Fruit fly (Drosophila melanogaster) whole organism, embryonic: Measurements from ENCODE around the gene CG43814.
A peak's percentile ranks its signal among the peaks of the same experiment; 100 is the strongest.

ENCODE experiments used
- Antp ChIP-seq: fragments of 200-800 bp; sonication (Bioruptor generic); optimal IDR thresholded peaks from 3 replicates; lab custom pipeline; 2016; ENCODE audit warnings: missing biosample characterization, missing genetic modification characterization
- Asciz ChIP-seq: fragments of 200-800 bp; sonication (Bioruptor generic); optimal IDR thresholded peaks from 2 replicates; lab custom pipeline; 2017; ENCODE audit warnings: missing biosample characterization, mild to moderate bottlenecking, missing genetic modification characterization, missing genetic modification reagents
- Blimp-1 ChIP-seq: fragments of 200-800 bp; sonication (Bioruptor generic); optimal IDR thresholded peaks from 3 replicates; lab custom pipeline; 2018; ENCODE audit warnings: missing biosample characterization, missing genetic modification characterization, mild to moderate bottlenecking, moderate library complexity, missing genetic modification reagents
- CG10565 ChIP-seq: fragments of 200-800 bp; sonication (Bioruptor generic); optimal IDR thresholded peaks from 3 replicates; lab custom pipeline; 2016; ENCODE audit warnings: missing biosample characterization, mild to moderate bottlenecking, missing genetic modification characterization
- CG12769 ChIP-seq: fragments of 200-800 bp; sonication (Bioruptor generic); optimal IDR thresholded peaks from 2 replicates; lab custom pipeline; 2019; ENCODE audit warnings: missing biosample characterization, mild to moderate bottlenecking, missing genetic modification characterization, moderate library complexity
- CG13894 ChIP-seq: fragments of 200-800 bp; sonication (Bioruptor generic); optimal IDR thresholded peaks from 3 replicates; lab custom pipeline; 2018; ENCODE audit warnings: missing biosample characterization, mild to moderate bottlenecking, missing genetic modification characterization, moderate library complexity
- CG1603 ChIP-seq: fragments of 200-800 bp; sonication (Bioruptor generic); optimal IDR thresholded peaks from 2 replicates; lab custom pipeline; 2019; ENCODE audit warnings: missing biosample characterization, mild to moderate bottlenecking, missing genetic modification characterization, moderate library complexity
- CG16779 ChIP-seq: fragments of 200-800 bp; sonication (Bioruptor generic); IDR thresholded peaks from 2 replicates; pipeline ENCODE4 v1.3.6; 2022; ENCODE audit warnings: missing biosample characterization, missing genetic modification characterization
- CG16813 ChIP-seq: fragments of 200-800 bp; sonication (Bioruptor generic); IDR thresholded peaks from 3 replicates; pipeline ENCODE4 v1.3.6; 2022; ENCODE audit warnings: missing biosample characterization, missing genetic modification characterization; ENCODE audit not compliant: partially characterized antibody
- CG16815 ChIP-seq: fragments of 200-800 bp; sonication (Bioruptor generic); optimal IDR thresholded peaks from 3 replicates; lab custom pipeline; 2017; ENCODE audit warnings: missing biosample characterization, mild to moderate bottlenecking, missing genetic modification characterization
- CG18476 ChIP-seq: fragments of 200-800 bp; sonication (Bioruptor generic); optimal IDR thresholded peaks from 2 replicates; lab custom pipeline; 2016; ENCODE audit warnings: missing biosample characterization, mild to moderate bottlenecking, missing genetic modification characterization
- CG2120 ChIP-seq: fragments of 200-800 bp; sonication (Bioruptor generic); optimal IDR thresholded peaks from 3 replicates; lab custom pipeline; 2016; ENCODE audit warnings: missing biosample characterization, missing genetic modification characterization
- CG2678 ChIP-seq: fragments of 200-800 bp; sonication (Bioruptor generic); optimal IDR thresholded peaks from 3 replicates; lab custom pipeline; 2019; ENCODE audit warnings: missing biosample characterization, mild to moderate bottlenecking, missing genetic modification characterization, moderate library complexity
- CG32532 ChIP-seq: fragments of 200-800 bp; sonication (Bioruptor generic); IDR thresholded peaks from 2 replicates; pipeline ENCODE4 v1.3.6; 2022; ENCODE audit warnings: missing biosample characterization, missing genetic modification characterization
- CG4360 ChIP-seq: fragments of 200-800 bp; sonication (Bioruptor generic); IDR thresholded peaks from 2 replicates; pipeline ENCODE4 v1.3.6; 2022; ENCODE audit warnings: missing biosample characterization, missing genetic modification characterization
- CG43689 ChIP-seq: fragments of 200-800 bp; sonication (Bioruptor generic); IDR thresholded peaks from 2 replicates; pipeline ENCODE4 v1.3.6; 2022; ENCODE audit warnings: missing biosample characterization, missing genetic modification characterization
- CG4404 ChIP-seq: fragments of 200-800 bp; sonication (Bioruptor generic); IDR thresholded peaks from 2 replicates; pipeline ENCODE4 v1.3.6; 2022; ENCODE audit warnings: missing biosample characterization, missing genetic modification characterization
- CG6254 ChIP-seq: fragments of 200-800 bp; sonication (Bioruptor generic); optimal IDR thresholded peaks from 3 replicates; lab custom pipeline; 2017; ENCODE audit warnings: mild to moderate bottlenecking, missing biosample characterization, missing genetic modification reagents, missing genetic modification characterization
- Chrac-16 ChIP-seq: fragments of 200-800 bp; sonication (Bioruptor generic); optimal IDR thresholded peaks from 3 replicates; lab custom pipeline; 2016; ENCODE audit warnings: missing biosample characterization, missing genetic modification characterization
- CkIIα-i1 ChIP-seq: fragments of 200-800 bp; sonication (Bioruptor generic); IDR thresholded peaks from 2 replicates; pipeline ENCODE4 v1.3.6; 2022; ENCODE audit warnings: missing biosample characterization, missing genetic modification characterization
- CrebB ChIP-seq: fragments of 200-800 bp; sonication (Bioruptor generic); optimal IDR thresholded peaks from 3 replicates; lab custom pipeline; 2018; ENCODE audit warnings: missing biosample characterization, mild to moderate bottlenecking, missing genetic modification characterization
- Eip74EF ChIP-seq, 2 experiments: fragments of 200-800 bp in 1 of 2; fragments of >200 bp in 1 of 2; sonication (Bioruptor generic) in 1 of 2; optimal IDR thresholded peaks; 2 replicates each; lab custom pipeline; 2017 to 2019; ENCODE audit warnings: missing biosample characterization in 2 of 2, missing genetic modification characterization in 2 of 2, mild to moderate bottlenecking in 1 of 2, moderate library complexity in 1 of 2
- Gug ChIP-seq: fragments of 200-800 bp; sonication (Bioruptor generic); IDR thresholded peaks from 4 replicates; pipeline ENCODE4 v1.3.6; 2022; ENCODE audit warnings: missing biosample characterization, missing genetic modification characterization
- Hr51 ChIP-seq, 2 experiments: fragments of 200-800 bp; sonication (Bioruptor generic); optimal IDR thresholded peaks; 2 replicates in 1 of 2; 3 replicates in 1 of 2; lab custom pipeline; 2016 to 2018; ENCODE audit warnings: missing biosample characterization in 2 of 2, missing genetic modification characterization in 2 of 2, mild to moderate bottlenecking in 1 of 2, moderate library complexity in 1 of 2
- MBD-R2 ChIP-seq: fragments of 200-800 bp; sonication (Bioruptor generic); IDR thresholded peaks from 2 replicates; pipeline ENCODE4 v1.3.6; 2022; ENCODE audit warnings: missing biosample characterization, missing genetic modification characterization
- MESR4 ChIP-seq: fragments of 200-800 bp; sonication (Bioruptor generic); optimal IDR thresholded peaks from 2 replicates; lab custom pipeline; 2018; ENCODE audit warnings: missing biosample characterization, mild to moderate bottlenecking, missing genetic modification characterization, moderate library complexity
- Mad ChIP-seq: fragments of 200-800 bp; sonication (Bioruptor generic); optimal IDR thresholded peaks from 2 replicates; lab custom pipeline; 2016; ENCODE audit warnings: missing biosample characterization, missing genetic modification characterization
- Max ChIP-seq: fragments of 200-800 bp; sonication (Bioruptor generic); optimal IDR thresholded peaks from 2 replicates; lab custom pipeline; 2016; ENCODE audit warnings: missing biosample characterization, mild to moderate bottlenecking, missing genetic modification characterization
- Mes4 ChIP-seq: fragments of 200-800 bp; sonication (Bioruptor generic); optimal IDR thresholded peaks from 2 replicates; lab custom pipeline; 2016; ENCODE audit warnings: missing biosample characterization, missing genetic modification characterization
- Rx ChIP-seq: fragments of 200-800 bp; sonication (Bioruptor generic); IDR thresholded peaks from 2 replicates; pipeline ENCODE4 v1.3.6; 2022; ENCODE audit warnings: missing biosample characterization, missing genetic modification characterization
- Stat92E ChIP-seq, 3 experiments: fragments of >200 bp in 2 of 3; fragments of 200-800 bp in 1 of 3; sonication (Bioruptor generic) in 1 of 3; optimal IDR thresholded peaks; 2 replicates each; lab custom pipeline; 2017 to 2019; ENCODE audit warnings: missing biosample characterization in 3 of 3, missing genetic modification characterization in 3 of 3, mild to moderate bottlenecking in 1 of 3, moderate library complexity in 1 of 3
- YL-1 ChIP-seq: fragments of 200-800 bp; sonication (Bioruptor generic); optimal IDR thresholded peaks from 3 replicates; lab custom pipeline; 2017; ENCODE audit warnings: missing biosample characterization, mild to moderate bottlenecking, missing genetic modification characterization
- bbx ChIP-seq: fragments of 200-800 bp; sonication (Bioruptor generic); IDR thresholded peaks from 2 replicates; pipeline ENCODE4 v1.3.6; 2022; ENCODE audit warnings: missing biosample characterization, missing genetic modification characterization; ENCODE audit not compliant: partially characterized antibody
- cad ChIP-seq: fragments of >200 bp; optimal IDR thresholded peaks from 2 replicates; lab custom pipeline; 2017; ENCODE audit warnings: missing biosample characterization, missing genetic modification characterization
- crp ChIP-seq, 2 experiments: fragments of 200-800 bp; sonication (Bioruptor generic); optimal IDR thresholded peaks; 2 replicates in 1 of 2; 3 replicates in 1 of 2; lab custom pipeline; 2017; ENCODE audit warnings: missing biosample characterization in 2 of 2, missing genetic modification characterization in 2 of 2, mild to moderate bottlenecking in 1 of 2, moderate library complexity in 1 of 2
- da ChIP-seq: fragments of 200-800 bp; sonication (Bioruptor generic); optimal IDR thresholded peaks from 2 replicates; lab custom pipeline; 2016; ENCODE audit warnings: missing biosample characterization, missing genetic modification characterization
- gsb-n ChIP-seq: fragments of 200-800 bp; sonication (Bioruptor generic); optimal IDR thresholded peaks from 3 replicates; lab custom pipeline; 2018; ENCODE audit warnings: missing biosample characterization, mild to moderate bottlenecking, missing genetic modification characterization
- hth ChIP-seq: fragments of >200 bp; optimal IDR thresholded peaks from 2 replicates; lab custom pipeline; 2017; ENCODE audit warnings: inconsistent platforms
- ind ChIP-seq: fragments of 200-800 bp; sonication (Bioruptor generic); optimal IDR thresholded peaks from 3 replicates; lab custom pipeline; 2016; ENCODE audit warnings: missing biosample characterization, missing genetic modification characterization
- jigr1 ChIP-seq: fragments of 200-800 bp; sonication (Bioruptor generic); IDR thresholded peaks from 3 replicates; pipeline ENCODE4 v1.3.6; 2022; ENCODE audit warnings: missing biosample characterization, missing genetic modification characterization
- lilli ChIP-seq: fragments of 200-800 bp; sonication (Bioruptor generic); optimal IDR thresholded peaks from 3 replicates; lab custom pipeline; 2016; ENCODE audit warnings: missing biosample characterization, missing genetic modification characterization
- otp ChIP-seq: fragments of 200-800 bp; sonication (Bioruptor generic); IDR thresholded peaks from 3 replicates; pipeline ENCODE4, ENCODE4 v1.3.6; 2022; ENCODE audit warnings: missing biosample characterization, missing genetic modification characterization
- sc ChIP-seq, 3 experiments: fragments of >200 bp in 2 of 3; fragments of 200-800 bp in 1 of 3; sonication (Bioruptor generic) in 1 of 3; optimal IDR thresholded peaks; 2 replicates in 2 of 3; 3 replicates in 1 of 3; lab custom pipeline; 2017; ENCODE audit warnings: mild to moderate bottlenecking in 1 of 3, missing biosample characterization in 1 of 3, missing genetic modification characterization in 1 of 3, missing genetic modification reagents in 1 of 3
- shn ChIP-seq: fragments of 200-800 bp; sonication (Bioruptor generic); optimal IDR thresholded peaks from 3 replicates; lab custom pipeline; 2016; ENCODE audit warnings: missing biosample characterization, missing genetic modification characterization
- sima ChIP-seq: fragments of 200-800 bp; sonication (Bioruptor generic); optimal IDR thresholded peaks from 2 replicates; lab custom pipeline; 2016; ENCODE audit warnings: missing biosample characterization, missing genetic modification characterization
- stc ChIP-seq: fragments of 200-800 bp; sonication (Bioruptor generic); IDR thresholded peaks from 2 replicates; pipeline ENCODE4 v1.3.6; 2022; ENCODE audit warnings: missing biosample characterization, missing genetic modification characterization
- tna ChIP-seq: fragments of 200-800 bp; sonication (Bioruptor generic); IDR thresholded peaks from 2 replicates; pipeline ENCODE4 v1.3.6; 2022; ENCODE audit warnings: missing biosample characterization, missing genetic modification characterization; ENCODE audit not compliant: partially characterized antibody
- tx ChIP-seq: fragments of 200-800 bp; sonication (Bioruptor generic); optimal IDR thresholded peaks from 2 replicates; lab custom pipeline; 2016; ENCODE audit warnings: missing biosample characterization, missing genetic modification characterization
- wor ChIP-seq: fragments of 200-800 bp; sonication (Bioruptor generic); IDR thresholded peaks from 2 replicates; pipeline ENCODE4 v1.3.6; 2022; ENCODE audit warnings: missing biosample characterization, missing genetic modification characterization
- yki ChIP-seq: fragments of >200 bp; optimal IDR thresholded peaks from 3 replicates; lab custom pipeline; 2018
- zf30C ChIP-seq: fragments of 200-800 bp; sonication (Bioruptor generic); optimal IDR thresholded peaks from 3 replicates; lab custom pipeline; 2018; ENCODE audit warnings: missing biosample characterization, mild to moderate bottlenecking, missing genetic modification characterization

CG43814 gene

DNA sequence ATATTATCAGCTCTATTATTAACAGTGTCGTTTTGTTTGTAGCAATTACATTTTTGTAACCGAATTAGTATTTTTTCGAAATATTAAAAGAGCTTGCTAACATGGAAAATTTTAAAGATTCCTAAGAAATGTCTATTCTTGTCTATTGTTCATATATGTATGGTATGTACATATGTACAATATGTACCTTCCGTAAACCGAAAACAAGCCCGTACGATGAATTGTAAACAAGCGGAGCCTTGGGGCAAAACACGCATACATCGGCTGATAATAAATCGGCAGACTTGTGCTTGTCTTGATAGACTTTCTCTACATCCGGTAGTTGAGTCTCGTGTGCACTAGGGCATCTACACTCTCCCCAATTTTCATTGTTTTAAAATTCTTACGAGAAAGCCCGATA lies 17.7 kb upstream of the CG43814 start:
- TF ChIP-seq CG4404: no peak
- TF ChIP-seq CrebB (tag; lab: Kevin White, UChicago): peak; percentile 57
- no peak for TF ChIP-seq MESR4 (GFP tag; lab: Kevin White, UChicago)
- TF ChIP-seq MBD-R2 (GFP tag; lab: Robert Waterston, UW): no peak; the same call in 1 of the 2 replicates
- TF ChIP-seq tna (GFP tag; lab: Robert Waterston, UW): no peak
- TF ChIP-seq CG16815 (GFP tag; lab: Kevin White, UChicago): no peak
- TF ChIP-seq CG32532 (GFP tag; lab: Robert Waterston, UW): no peak
- TF ChIP-seq Max (GFP tag; lab: Kevin White, UChicago): peak; percentile 56
- no peak for TF ChIP-seq Mad
- TF ChIP-seq Rx (GFP tag; lab: Robert Waterston, UW): no peak
- TF ChIP-seq Antp: peak; percentile 9
- no peak for TF ChIP-seq wor (GFP tag; lab: Robert Waterston, UW)
- peak; percentile 42 for TF ChIP-seq Mes4 (GFP tag; lab: Kevin White, UChicago)
- TF ChIP-seq stc (GFP tag; lab: Robert Waterston, UW): no peak
- TF ChIP-seq sc (optimal IDR thresholded peaks at IDR 0.05; lab: Kevin White, UChicago): no peak
- TF ChIP-seq sc (GFP tag; optimal IDR thresholded peaks at IDR 0.05; lab: Kevin White, UChicago): peak; percentile 47
- no peak for TF ChIP-seq cad (GFP tag; lab: Kevin White, UChicago)
- TF ChIP-seq Blimp-1 (GFP tag; lab: Kevin White, UChicago): no peak
- TF ChIP-seq CG12769 (tag; lab: Kevin White, UChicago): no peak
- no peak for TF ChIP-seq yki
- peak; percentile 71 for TF ChIP-seq Asciz (GFP tag; lab: Kevin White, UChicago)
- TF ChIP-seq CG18476 (GFP tag; lab: Kevin White, UChicago): no peak
- TF ChIP-seq Chrac-16: no peak
- 0 out of 3 replicates have a peak, but pooled peaks have one; percentile 49 for TF ChIP-seq otp (GFP tag; lab: Robert Waterston, UW)
- TF ChIP-seq Gug (GFP tag; lab: Robert Waterston, UW): no peak
- TF ChIP-seq zf30C: no peak
- no peak for TF ChIP-seq da
- no peak for TF ChIP-seq CG13894 (tag; lab: Kevin White, UChicago)
- no peak for TF ChIP-seq hth
- TF ChIP-seq crp (GFP tag; optimal IDR thresholded peaks at IDR 0.05; lab: Kevin White, UChicago): no peak
- peak in 1 of 2 experiments; percentile 27 for TF ChIP-seq Eip74EF (GFP tag; optimal IDR thresholded peaks at IDR 0.05; lab: Kevin White, UChicago)
- no peak for TF ChIP-seq CG10565 (GFP tag; lab: Kevin White, UChicago)
- no peak for TF ChIP-seq jigr1 (GFP tag; lab: Robert Waterston, UW)
- no peak for TF ChIP-seq CG16779 (GFP tag; lab: Robert Waterston, UW)
- no peak for TF ChIP-seq CkIIα-i1 (GFP tag; lab: Robert Waterston, UW)
- peak; percentile 48 for TF ChIP-seq gsb-n (tag; lab: Kevin White, UChicago)
- peak; percentile 54 for TF ChIP-seq CG2678
- 0 out of 2 replicates have a peak, but pooled peaks have one; percentile 23 for TF ChIP-seq CG43689 (GFP tag; lab: Robert Waterston, UW)
- TF ChIP-seq CG6254: peak; percentile 38
- no peak for TF ChIP-seq CG2120
- TF ChIP-seq shn (GFP tag; lab: Kevin White, UChicago): no peak
- no peak for TF ChIP-seq Stat92E (GFP tag; optimal IDR thresholded peaks at IDR 0.05; lab: Kevin White, UChicago)
- no peak for TF ChIP-seq lilli (GFP tag; lab: Kevin White, UChicago)
- TF ChIP-seq sima: no peak
- TF ChIP-seq ind (GFP tag; lab: Kevin White, UChicago): no peak
- TF ChIP-seq CG16813 (GFP tag; lab: Robert Waterston, UW): no peak
- no peak for TF ChIP-seq bbx (GFP tag; lab: Robert Waterston, UW)
- peak; percentile 38 for TF ChIP-seq CG1603 (tag; lab: Kevin White, UChicago)
- TF ChIP-seq tx (GFP tag; lab: Kevin White, UChicago): no peak
- TF ChIP-seq YL-1 (GFP tag; lab: Kevin White, UChicago): no peak
- TF ChIP-seq CG4360 (GFP tag; lab: Robert Waterston, UW): no peak
- no peak for TF ChIP-seq Hr51 (GFP tag; optimal IDR thresholded peaks at IDR 0.05; lab: Kevin White, UChicago)
